Fruit fly (Drosophila melanogaster): ENCODE measurements around the gene mys.
A peak's percentile ranks its signal among the peaks of the same experiment; 100 is the strongest.

mys gene

dm6 chrX:8061392-8062179 lies at the start of gene mys (continued):
- TF ChIP-seq E2f2 (GFP tag; IDR thresholded peaks at IDR 0.05) (peak; percentile 59), Fer2 (tag; optimal IDR thresholded peaks at IDR 0.05) (no peak), Hand (GFP tag; optimal IDR thresholded peaks at IDR 0.05) (no peak), CG10366 (GFP tag; IDR thresholded peaks at IDR 0.05) (peak; percentile 44; the same call in 1 of the 2 replicates), CG10321 (GFP tag; IDR thresholded peaks at IDR 0.05) (peak; percentile 7; the same call in 1 of the 2 replicates), cg (GFP tag; optimal IDR thresholded peaks at IDR 0.05) (peak; percentile 81), CG9876 (GFP tag; optimal IDR thresholded peaks at IDR 0.05) (peak; percentile 71), CG13123 (GFP tag; optimal IDR thresholded peaks at IDR 0.05) (peak; percentile 2), NK7.1 (GFP tag; optimal IDR thresholded peaks at IDR 0.05) (no peak), stwl (tag; optimal IDR thresholded peaks at IDR 0.05) (peak; percentile 94), tin (GFP tag; optimal IDR thresholded peaks at IDR 0.05) (peak; percentile 55), CG34422 (GFP tag; IDR thresholded peaks at IDR 0.05) (peak; percentile 71; the same call in 2 of the 3 replicates), CG14667 (GFP tag; IDR thresholded peaks at IDR 0.05) (no peak), D (optimal IDR thresholded peaks at IDR 0.05) (no peak), D (GFP tag; optimal IDR thresholded peaks at IDR 0.05) (no peak), CG11456 (GFP tag; IDR thresholded peaks at IDR 0.05) (peak; percentile 87; the same call in 2 of the 3 replicates), CG15269 (tag; optimal IDR thresholded peaks at IDR 0.05) (peak; percentile 14), Chrac-16 (GFP tag; optimal IDR thresholded peaks at IDR 0.05) (peak; percentile 51), CG11247 (GFP tag; IDR thresholded peaks at IDR 0.05) (peak; percentile 73), CG14441 (GFP tag; IDR thresholded peaks at IDR 0.05) (peak; percentile 62), D19A (tag; optimal IDR thresholded peaks at IDR 0.05) (no peak), MESR4 (GFP tag; optimal IDR thresholded peaks at IDR 0.05) (peak; percentile 83), tx (GFP tag; optimal IDR thresholded peaks at IDR 0.05) (peak; percentile 37), chm (GFP tag; IDR thresholded peaks at IDR 0.05) (peak; percentile 83), gcm (GFP tag; optimal IDR thresholded peaks at IDR 0.05) (peak; percentile 4), Fer3 (tag; optimal IDR thresholded peaks at IDR 0.05) (peak; percentile 55), MTF-1 (GFP tag; optimal IDR thresholded peaks at IDR 0.05; ENCODE audit: borderline replicate concordance) (peak; percentile 70), YL-1 (GFP tag; optimal IDR thresholded peaks at IDR 0.05) (peak; percentile 24), usp (GFP tag; optimal IDR thresholded peaks at IDR 0.05) (no peak), ewg (GFP tag; optimal IDR thresholded peaks at IDR 0.05) (no peak), CG2678 (tag; optimal IDR thresholded peaks at IDR 0.05) (peak; percentile 30), CG10431 (GFP tag; optimal IDR thresholded peaks at IDR 0.05) (no peak), CG32532 (GFP tag; IDR thresholded peaks at IDR 0.05) (peak; percentile 74), dm (GFP tag; optimal IDR thresholded peaks at IDR 0.05) (peak; percentile 13), mirr (GFP tag; optimal IDR thresholded peaks at IDR 0.05) (peak; percentile 43), bbx (GFP tag; IDR thresholded peaks at IDR 0.05; ENCODE audit: partially characterized antibody) (peak; percentile 95), pan (optimal IDR thresholded peaks at IDR 0.05) (no peak), pan (GFP tag; optimal IDR thresholded peaks at IDR 0.05 in 1 of 2, IDR thresholded peaks at IDR 0.05 in 1 of 2) (peak in 1 of 2 experiments; percentile 60), al (GFP tag; IDR thresholded peaks at IDR 0.05) (peak; percentile 57), CG8290 (GFP tag; optimal IDR thresholded peaks at IDR 0.05) (peak; percentile 65), CG8290 (tag; optimal IDR thresholded peaks at IDR 0.05) (peak in 1 of 2 experiments; percentile 96), hkb (optimal IDR thresholded peaks at IDR 0.05) (peak; percentile 76), hkb (GFP tag; IDR thresholded peaks at IDR 0.05) (no peak; the same call in 1 of the 2 replicates), CG16813 (GFP tag; IDR thresholded peaks at IDR 0.05; ENCODE audit: partially characterized antibody) (peak; percentile 94), CG7745 (tag; optimal IDR thresholded peaks at IDR 0.05) (no peak), Oli (tag; optimal IDR thresholded peaks at IDR 0.05) (no peak), toy (GFP tag; IDR thresholded peaks at IDR 0.05) (no peak), Kr (GFP tag; optimal IDR thresholded peaks at IDR 0.05) (no peak), zfh1 (GFP tag; IDR thresholded peaks at IDR 0.05) (peak; percentile 81), chn (GFP tag; optimal IDR thresholded peaks at IDR 0.05) (peak; percentile 71)
